Worm (Caenorhabditis elegans) whole organism, young adult: ENCODE measurements around the gene hlh-4.

Experiments used
- B0336.3 ChIP-seq: fragments of 200-800 bp; sonication (Bioruptor generic); IDR thresholded peaks from 2 replicates; pipeline ENCODE4 v1.3.6; 2022; ENCODE audit warnings: missing genetic modification characterization, missing compliant biosample characterization
- D2030.7 ChIP-seq: fragments of 200-800 bp; sonication (Bioruptor generic); IDR thresholded peaks from 2 replicates; pipeline ENCODE4 v1.3.6; 2022; ENCODE audit warnings: missing genetic modification reagents, missing genetic modification characterization, missing compliant biosample characterization
- F23B12.7 ChIP-seq: sonication (generic microtip); optimal IDR thresholded peaks from 2 replicates; lab custom pipeline; 2017; ENCODE audit warnings: missing genetic modification characterization, mild to moderate bottlenecking, missing compliant biosample characterization, antibody characterized with exemption, moderate library complexity; ENCODE audit not compliant: insufficient read depth
- F37B4.10 ChIP-seq: fragments of 200-800 bp; sonication (Bioruptor generic); IDR thresholded peaks from 2 replicates; pipeline ENCODE4 v1.3.6; 2022; ENCODE audit warnings: missing genetic modification characterization, missing compliant biosample characterization
- F39B2.1 ChIP-seq: fragments of 200-800 bp; sonication (Bioruptor generic); IDR thresholded peaks from 2 replicates; pipeline ENCODE4 v1.3.6; 2022; ENCODE audit warnings: missing genetic modification reagents, missing genetic modification characterization, missing compliant biosample characterization
- F49E8.2 ChIP-seq: sonication (generic microtip); optimal IDR thresholded peaks from 3 replicates; lab custom pipeline; 2017; ENCODE audit warnings: missing genetic modification characterization, mild to moderate bottlenecking, missing compliant biosample characterization, antibody characterized with exemption, moderate library complexity; ENCODE audit not compliant: insufficient read depth
- F55B11.4 ChIP-seq: sonication (generic microtip); optimal IDR thresholded peaks from 2 replicates; lab custom pipeline; 2016; ENCODE audit warnings: missing compliant biosample characterization, missing genetic modification characterization, borderline replicate concordance; ENCODE audit not compliant: insufficient read depth
- F57A8.1 ChIP-seq: fragments of 200-800 bp; sonication (Bioruptor generic); optimal IDR thresholded peaks from 2 replicates; lab custom pipeline; 2018; ENCODE audit warnings: mild to moderate bottlenecking, missing genetic modification characterization, moderate library complexity, missing compliant biosample characterization
- F57C9.4 ChIP-seq: sonication (generic microtip); optimal IDR thresholded peaks from 2 replicates; lab custom pipeline; 2017; ENCODE audit warnings: mild to moderate bottlenecking, missing genetic modification characterization, missing compliant biosample characterization
- K11D2.4 ChIP-seq: fragments of 200-800 bp; sonication (Bioruptor generic); IDR thresholded peaks from 2 replicates; pipeline ENCODE4 v1.3.6; 2022; ENCODE audit warnings: missing genetic modification reagents, missing genetic modification characterization, missing compliant biosample characterization
- K12H6.12 ChIP-seq: fragments of 200-800 bp; sonication (Bioruptor generic); optimal IDR thresholded peaks from 2 replicates; lab custom pipeline; 2018; ENCODE audit warnings: mild to moderate bottlenecking, missing genetic modification characterization, missing compliant biosample characterization
- Y53G8AR.9 ChIP-seq: fragments of 200-800 bp; sonication (Bioruptor generic); conservative IDR thresholded peaks from 2 replicates; pipeline ENCODE4 v1.3.6; 2022; ENCODE audit warnings: missing genetic modification reagents, missing genetic modification characterization, missing compliant biosample characterization
- akir-1 ChIP-seq: fragments of 200-800 bp; sonication (Bioruptor generic); optimal IDR thresholded peaks from 2 replicates; lab custom pipeline; 2018; ENCODE audit warnings: mild to moderate bottlenecking, missing genetic modification characterization, moderate library complexity, missing compliant biosample characterization
- atf-7 ChIP-seq: sonication (generic microtip); optimal IDR thresholded peaks from 2 replicates; lab custom pipeline; 2017; ENCODE audit warnings: mild to moderate bottlenecking, missing genetic modification characterization, missing compliant biosample characterization
- attf-3 ChIP-seq: fragments of 200-800 bp; sonication (Bioruptor generic); conservative IDR thresholded peaks from 2 replicates; pipeline ENCODE4 v1.3.6; 2022; ENCODE audit warnings: missing genetic modification reagents, missing genetic modification characterization, missing compliant biosample characterization
- attf-5 ChIP-seq: fragments of 200-800 bp; sonication (Bioruptor generic); optimal IDR thresholded peaks from 2 replicates; lab custom pipeline; 2018; ENCODE audit warnings: mild to moderate bottlenecking, missing genetic modification characterization, missing compliant biosample characterization
- ceh-27 ChIP-seq: fragments of 200-800 bp; sonication (Bioruptor generic); optimal IDR thresholded peaks from 2 replicates; lab custom pipeline; 2018; ENCODE audit warnings: mild to moderate bottlenecking, missing genetic modification characterization, moderate library complexity, missing compliant biosample characterization
- ceh-40 ChIP-seq: fragments of 200-800 bp; sonication (Bioruptor generic); IDR thresholded peaks from 2 replicates; pipeline ENCODE4 v1.3.6; 2022; ENCODE audit warnings: missing genetic modification characterization, missing compliant biosample characterization
- egl-18 ChIP-seq: fragments of 200-800 bp; sonication (Bioruptor generic); IDR thresholded peaks from 2 replicates; pipeline ENCODE4 v1.3.6; 2022; ENCODE audit warnings: missing genetic modification reagents, missing genetic modification characterization, missing compliant biosample characterization
- egl-44 ChIP-seq: fragments of 200-800 bp; sonication (Bioruptor generic); IDR thresholded peaks from 2 replicates; pipeline ENCODE4 v1.3.6; 2022; ENCODE audit warnings: missing genetic modification reagents, missing genetic modification characterization, missing compliant biosample characterization
- ets-4 ChIP-seq: fragments of 200-800 bp; sonication (Bioruptor generic); optimal IDR thresholded peaks from 2 replicates; lab custom pipeline; 2018; ENCODE audit warnings: mild to moderate bottlenecking, missing genetic modification characterization, missing compliant biosample characterization
- fkh-3 ChIP-seq: sonication (generic microtip); optimal IDR thresholded peaks from 2 replicates; lab custom pipeline; 2016; ENCODE audit warnings: mild to moderate bottlenecking, missing genetic modification characterization, missing compliant biosample characterization
- hlh-26 ChIP-seq: fragments of 200-800 bp; sonication (Bioruptor generic); conservative IDR thresholded peaks from 2 replicates; pipeline ENCODE4 v1.3.6; 2022; ENCODE audit warnings: missing genetic modification reagents, missing genetic modification characterization, missing compliant biosample characterization
- lag-1 ChIP-seq: fragments of 200-800 bp; sonication (Bioruptor generic); IDR thresholded peaks from 2 replicates; pipeline ENCODE4 v1.3.6; 2022; ENCODE audit warnings: missing genetic modification reagents, missing genetic modification characterization, missing compliant biosample characterization
- let-607 ChIP-seq, 2 experiments: fragments of 200-800 bp in 1 of 2; sonication (Bioruptor generic) in 1 of 2; sonication (generic microtip) in 1 of 2; optimal IDR thresholded peaks; 2 replicates each; lab custom pipeline; 2016 to 2018; ENCODE audit warnings: mild to moderate bottlenecking in 2 of 2, missing compliant biosample characterization in 2 of 2, missing genetic modification characterization in 2 of 2, moderate library complexity in 2 of 2, missing genotype in 1 of 2
- lin-40 ChIP-seq: sonication (generic microtip); optimal IDR thresholded peaks from 2 replicates; lab custom pipeline; 2016; ENCODE audit warnings: missing genetic modification characterization, mild to moderate bottlenecking, missing compliant biosample characterization, missing genotype, missing genetic modification reagents
- lin-54 ChIP-seq: fragments of 200-800 bp; sonication (Bioruptor generic); optimal IDR thresholded peaks from 2 replicates; lab custom pipeline; 2018; ENCODE audit warnings: mild to moderate bottlenecking, missing genetic modification characterization, missing compliant biosample characterization
- lsy-27 ChIP-seq: sonication (generic microtip); optimal IDR thresholded peaks from 2 replicates; lab custom pipeline; 2017; ENCODE audit warnings: missing genetic modification characterization, mild to moderate bottlenecking, missing compliant biosample characterization, antibody characterized with exemption, missing genotype, borderline replicate concordance; ENCODE audit not compliant: insufficient read depth
- mel-28 ChIP-seq: sonication (generic microtip); optimal IDR thresholded peaks from 2 replicates; lab custom pipeline; 2016; ENCODE audit warnings: borderline replicate concordance, mild to moderate bottlenecking, missing genetic modification characterization, missing compliant biosample characterization
- mes-4 ChIP-seq: sonication (generic microtip); optimal IDR thresholded peaks from 2 replicates; lab custom pipeline; 2016; ENCODE audit warnings: missing genotype, missing genetic modification characterization, missing compliant biosample characterization
- mxl-1 ChIP-seq: sonication (generic microtip); optimal IDR thresholded peaks from 2 replicates; lab custom pipeline; 2016; ENCODE audit warnings: missing genetic modification characterization, missing compliant biosample characterization
- nfya-2 ChIP-seq: fragments of 200-800 bp; sonication (Bioruptor generic); IDR thresholded peaks from 2 replicates; pipeline ENCODE4 v1.3.6; 2022; ENCODE audit warnings: missing genetic modification reagents, missing genetic modification characterization, missing compliant biosample characterization
- nhr-179 ChIP-seq: sonication (generic microtip); optimal IDR thresholded peaks from 2 replicates; lab custom pipeline; 2016; ENCODE audit warnings: mild to moderate bottlenecking, missing genetic modification characterization, missing compliant biosample characterization
- nhr-90 ChIP-seq: sonication (generic microtip); optimal IDR thresholded peaks from 2 replicates; lab custom pipeline; 2016; ENCODE audit warnings: missing genotype, mild to moderate bottlenecking, missing genetic modification characterization, missing compliant biosample characterization
- sdz-38 ChIP-seq: sonication (generic microtip); optimal IDR thresholded peaks from 2 replicates; lab custom pipeline; 2016; ENCODE audit warnings: missing genotype, missing genetic modification characterization, missing compliant biosample characterization
- sea-2 ChIP-seq: fragments of 200-800 bp; sonication (Bioruptor generic); IDR thresholded peaks from 2 replicates; pipeline ENCODE4 v1.3.6; 2022; ENCODE audit warnings: missing genetic modification characterization, missing compliant biosample characterization
- snpc-4 ChIP-seq, 5 experiments: fragments of 150-350 bp in 1 of 5; sonication (generic microtip) in 4 of 5; optimal IDR thresholded peaks; 2 replicates each; lab custom pipeline; 2014 to 2018; ENCODE audit warnings: missing genetic modification characterization in 5 of 5, missing biosample characterization in 3 of 5, antibody characterized with exemption in 2 of 5, mild to moderate bottlenecking in 2 of 5, missing compliant biosample characterization in 2 of 5, missing genotype in 2 of 5, moderate library complexity in 2 of 5, missing genetic modification reagents in 1 of 5
- sptf-2 ChIP-seq: fragments of 200-800 bp; sonication (Bioruptor generic); optimal IDR thresholded peaks from 2 replicates; lab custom pipeline; 2018; ENCODE audit warnings: mild to moderate bottlenecking, missing genetic modification characterization, missing compliant biosample characterization
- tbx-9 ChIP-seq: sonication (generic microtip); optimal IDR thresholded peaks from 2 replicates; lab custom pipeline; 2016; ENCODE audit warnings: borderline replicate concordance, missing genetic modification characterization, inconsistent platforms, missing compliant biosample characterization
- zfh-2 ChIP-seq: fragments of 200-800 bp; sonication (Bioruptor generic); conservative IDR thresholded peaks from 2 replicates; pipeline ENCODE4 v1.3.6; 2022; ENCODE audit warnings: missing genetic modification reagents, missing genetic modification characterization, missing compliant biosample characterization
- zim-3 ChIP-seq: sonication (generic microtip); optimal IDR thresholded peaks from 2 replicates; lab custom pipeline; 2017; ENCODE audit warnings: mild to moderate bottlenecking, missing genetic modification characterization, moderate library complexity, missing compliant biosample characterization
- ztf-18 ChIP-seq: sonication (generic microtip); optimal IDR thresholded peaks from 2 replicates; lab custom pipeline; 2016; ENCODE audit warnings: missing genotype, mild to moderate bottlenecking, missing genetic modification characterization, missing compliant biosample characterization
- ztf-22 ChIP-seq: fragments of 200-800 bp; sonication (Bioruptor generic); optimal IDR thresholded peaks from 2 replicates; lab custom pipeline; 2018; ENCODE audit warnings: mild to moderate bottlenecking, missing genetic modification characterization, moderate library complexity, missing compliant biosample characterization
- ztf-25 ChIP-seq: fragments of 200-800 bp; sonication (Bioruptor generic); IDR thresholded peaks from 2 replicates; pipeline ENCODE4 v1.3.6; 2022; ENCODE audit warnings: missing genetic modification reagents, missing genetic modification characterization, missing compliant biosample characterization
- ztf-28 ChIP-seq: fragments of 200-800 bp; sonication (Bioruptor generic); IDR thresholded peaks from 2 replicates; pipeline ENCODE4 v1.3.6; 2022; ENCODE audit warnings: missing genetic modification reagents, missing genetic modification characterization, missing compliant biosample characterization
- ztf-6 ChIP-seq: fragments of 200-800 bp; sonication (Bioruptor generic); IDR thresholded peaks from 2 replicates; pipeline ENCODE4 v1.3.6; 2022; ENCODE audit warnings: missing genetic modification reagents, missing genetic modification characterization, missing compliant biosample characterization

hlh-4 gene

ce11 chrIII:9765465-9765900 is 26.6 kb upstream of the hlh-4 start (continued):
- TF ChIP-seq zfh-2 (GFP tag; lab: Robert Waterston, UW): peak; percentile 99
- no peak for TF ChIP-seq hlh-26 (GFP tag; lab: Robert Waterston, UW)
- TF ChIP-seq attf-3 (GFP tag; lab: Robert Waterston, UW): peak; percentile 74
- TF ChIP-seq F37B4.10 (GFP tag; lab: Robert Waterston, UW): peak; percentile 94; the same call in 1 of the 2 replicates
- TF ChIP-seq ets-4 (GFP tag; lab: Kevin White, UChicago): peak; percentile 98
- peak; percentile 56 for TF ChIP-seq mel-28 (tag; lab: Kevin White, UChicago)
- no peak for TF ChIP-seq sdz-38
- peak; percentile 79 for TF ChIP-seq ceh-40 (GFP tag; lab: Robert Waterston, UW)
- no peak for TF ChIP-seq tbx-9 (tag; lab: Kevin White, UChicago)
- peak; percentile 99 for TF ChIP-seq attf-5
- no peak for TF ChIP-seq mes-4 (tag; lab: Kevin White, UChicago)
- TF ChIP-seq F23B12.7: no peak
- peak; percentile 97 for TF ChIP-seq atf-7
- peak; percentile 98 for TF ChIP-seq Y53G8AR.9 (GFP tag; lab: Robert Waterston, UW)
- peak; percentile 97 for TF ChIP-seq ztf-22 (GFP tag; lab: Kevin White, UChicago)
- TF ChIP-seq ceh-27 (GFP tag; lab: Kevin White, UChicago): peak; percentile 98
- TF ChIP-seq mxl-1 (tag; lab: Kevin White, UChicago): no peak
- peak; percentile 99 for TF ChIP-seq B0336.3 (GFP tag; lab: Robert Waterston, UW)
- peak; percentile 100 for TF ChIP-seq K12H6.12 (tag; lab: Kevin White, UChicago)
- TF ChIP-seq lin-40 (tag; lab: Kevin White, UChicago): peak; percentile 98
- TF ChIP-seq snpc-4 (GFP tag; optimal IDR thresholded peaks at IDR 0.05; lab: Kevin White, UChicago): peak; percentile 43
- peak in 3 of 4 experiments; percentile 57 to 84 (median 83) for TF ChIP-seq snpc-4 (tag; optimal IDR thresholded peaks at IDR 0.05; lab: Kevin White, UChicago)
- peak; percentile 95 for TF ChIP-seq F57C9.4 (tag; lab: Kevin White, UChicago)
- TF ChIP-seq F57A8.1: peak; percentile 71
- peak; percentile 93 for TF ChIP-seq egl-18
- TF ChIP-seq fkh-3 (tag; lab: Kevin White, UChicago): peak; percentile 61
- peak; percentile 77; the same call in 1 of the 2 replicates for TF ChIP-seq ztf-6 (GFP tag; lab: Robert Waterston, UW)
- TF ChIP-seq egl-44 (GFP tag; lab: Robert Waterston, UW): peak; percentile 96
- peak; percentile 95 for TF ChIP-seq lin-54 (GFP tag; lab: Kevin White, UChicago)
- TF ChIP-seq K11D2.4 (GFP tag; lab: Robert Waterston, UW): peak; percentile 98
- peak; percentile 92 for TF ChIP-seq akir-1 (GFP tag; lab: Kevin White, UChicago)
- peak; percentile 91 to 94 for TF ChIP-seq let-607 (tag; optimal IDR thresholded peaks at IDR 0.05; lab: Kevin White, UChicago)
- TF ChIP-seq lag-1 (GFP tag; lab: Robert Waterston, UW): peak; percentile 94
- peak; percentile 79; the same call in 1 of the 2 replicates for TF ChIP-seq ztf-25
- no peak for TF ChIP-seq F55B11.4 (tag; lab: Kevin White, UChicago)
- TF ChIP-seq ztf-18 (tag; lab: Kevin White, UChicago): peak; percentile 82
- 0 out of 2 replicates have a peak, but pooled peaks have one; percentile 87 for TF ChIP-seq nfya-2 (GFP tag; lab: Robert Waterston, UW)
- no peak for TF ChIP-seq F49E8.2 (tag; lab: Kevin White, UChicago)
- peak; percentile 77 for TF ChIP-seq F39B2.1 (GFP tag; lab: Robert Waterston, UW)
- peak; percentile 94 for TF ChIP-seq nhr-90 (tag; lab: Kevin White, UChicago)
- no peak for TF ChIP-seq nhr-179
- TF ChIP-seq lsy-27 (tag; lab: Kevin White, UChicago): no peak
- peak; percentile 94 for TF ChIP-seq sea-2 (GFP tag; lab: Robert Waterston, UW)
- 0 out of 2 replicates have a peak, but pooled peaks have one; percentile 16 for TF ChIP-seq D2030.7 (GFP tag; lab: Robert Waterston, UW)
- peak; percentile 84; the same call in 1 of the 2 replicates for TF ChIP-seq ztf-28
- TF ChIP-seq zim-3 (tag; lab: Kevin White, UChicago): peak; percentile 94
- TF ChIP-seq sptf-2 (GFP tag; lab: Kevin White, UChicago): peak; percentile 17
